Fruit fly (Drosophila melanogaster): Measurements from ENCODE around the gene Spase25.

- TF ChIP-seq CG8478 (optimal IDR thresholded peaks at IDR 0.05) (no peak), CTCF (optimal IDR thresholded peaks at IDR 0.05) (no peak)
Observed at dm6 chrX:11499454-11499853, 14.4 kb downstream of the Spase25 start.
